Fruit fly (Drosophila melanogaster) whole organism, wandering third instar larva: ENCODE measurements around the gene CG6325.
A peak's percentile ranks its signal among the peaks of the same experiment; 100 is the strongest.

Source experiments
- Abd-B ChIP-seq: fragments of >200 bp; optimal IDR thresholded peaks from 2 replicates; lab custom pipeline; 2017; ENCODE audit warnings: missing biosample characterization, missing genetic modification characterization
- CG32264 ChIP-seq: fragments of 200-800 bp; sonication (Bioruptor generic); optimal IDR thresholded peaks from 2 replicates; lab custom pipeline; 2016; ENCODE audit warnings: missing biosample characterization, missing genetic modification characterization
- CG9705 ChIP-seq: fragments of 200-800 bp; sonication (Bioruptor generic); optimal IDR thresholded peaks from 2 replicates; lab custom pipeline; 2018; ENCODE audit warnings: missing biosample characterization, mild to moderate bottlenecking, missing genetic modification characterization
- CrebA ChIP-seq: fragments of 200-800 bp; sonication (Bioruptor generic); optimal IDR thresholded peaks from 2 replicates; lab custom pipeline; 2016; ENCODE audit warnings: missing biosample characterization, mild to moderate bottlenecking, missing genetic modification characterization, borderline replicate concordance
- Dfd ChIP-seq: fragments of >200 bp; optimal IDR thresholded peaks from 2 replicates; lab custom pipeline; 2017; ENCODE audit warnings: missing biosample characterization, missing genetic modification characterization
- Dif ChIP-seq: fragments of 200-275, 200-300 bp; sonication (Bioruptor generic); optimal IDR thresholded peaks from 2 replicates; lab custom pipeline; 2018; ENCODE audit warnings: missing biosample characterization, missing genetic modification characterization; ENCODE audit not compliant: partially characterized antibody
- GATAd ChIP-seq: sonication (Bioruptor generic); optimal IDR thresholded peaks from 2 replicates; lab custom pipeline; 2016; ENCODE audit warnings: missing biosample characterization, missing genetic modification characterization
- HLH106 ChIP-seq: fragments of 200-800 bp; optimal IDR thresholded peaks from 3 replicates; lab custom pipeline; 2019; ENCODE audit warnings: missing biosample characterization, mild to moderate bottlenecking, missing genetic modification characterization, moderate library complexity
- Hnf4 ChIP-seq: fragments of 200-800 bp; sonication (Bioruptor generic); optimal IDR thresholded peaks from 2 replicates; lab custom pipeline; 2016; ENCODE audit warnings: missing biosample characterization, mild to moderate bottlenecking, missing genetic modification characterization
- Hr78 ChIP-seq: fragments of >200 bp; optimal IDR thresholded peaks from 2 replicates; lab custom pipeline; 2017; ENCODE audit warnings: missing biosample characterization, missing genetic modification characterization
- Hr83 ChIP-seq: fragments of 200-300 bp; sonication (Bioruptor generic); optimal IDR thresholded peaks from 2 replicates; lab custom pipeline; 2016; ENCODE audit warnings: missing biosample characterization, mild to moderate bottlenecking, missing genetic modification characterization, moderate library complexity; ENCODE audit not compliant: poor library complexity, severe bottlenecking
- Jra ChIP-seq: sonication (Bioruptor generic); optimal IDR thresholded peaks from 2 replicates; lab custom pipeline; 2016; ENCODE audit warnings: missing biosample characterization, missing genetic modification characterization
- Mio ChIP-seq: sonication (Bioruptor generic); optimal IDR thresholded peaks from 2 replicates; lab custom pipeline; 2016; ENCODE audit warnings: missing biosample characterization, missing genetic modification characterization
- Myc ChIP-seq: fragments of >200 bp; optimal IDR thresholded peaks from 2 replicates; lab custom pipeline; 2017
- N ChIP-seq: fragments of >200 bp; optimal IDR thresholded peaks from 2 replicates; lab custom pipeline; 2018; ENCODE audit warnings: missing biosample characterization, missing external identifiers, missing genetic modification characterization
- OdsH ChIP-seq: fragments of 200-800 bp; sonication (Bioruptor generic); optimal IDR thresholded peaks from 2 replicates; lab custom pipeline; 2016; ENCODE audit warnings: missing biosample characterization, mild to moderate bottlenecking, missing genetic modification characterization
- Rel ChIP-seq, 2 experiments: fragments of 200-800 bp; sonication (Bioruptor generic) in 1 of 2; optimal IDR thresholded peaks; 2 replicates in 1 of 2; 3 replicates in 1 of 2; lab custom pipeline; 2016 to 2019; ENCODE audit warnings: mild to moderate bottlenecking in 2 of 2, missing biosample characterization in 2 of 2, missing genetic modification characterization in 2 of 2, moderate library complexity in 1 of 2
- Sp1 ChIP-seq: fragments of 200-800 bp; sonication (Bioruptor generic); optimal IDR thresholded peaks from 3 replicates; lab custom pipeline; 2019; ENCODE audit warnings: missing biosample characterization, mild to moderate bottlenecking, missing genetic modification characterization, moderate library complexity
- Vsx2 ChIP-seq: fragments of 200-300, 225-300 bp; sonication (Bioruptor generic); optimal IDR thresholded peaks from 2 replicates; lab custom pipeline; 2018; ENCODE audit warnings: missing biosample characterization, missing genetic modification characterization; ENCODE audit not compliant: partially characterized antibody
- br ChIP-seq: fragments of 200-800 bp; sonication (Bioruptor generic); optimal IDR thresholded peaks from 2 replicates; lab custom pipeline; 2016; ENCODE audit warnings: missing biosample characterization, missing genetic modification characterization
- brk ChIP-seq: fragments of 200-800 bp; sonication (Bioruptor generic); optimal IDR thresholded peaks from 2 replicates; lab custom pipeline; 2016; ENCODE audit warnings: missing biosample characterization, mild to moderate bottlenecking, missing genetic modification characterization
- dl ChIP-seq, 2 experiments: fragments of 175-275, 200-275 bp in 1 of 2; fragments of 200-275 bp in 1 of 2; sonication (Bioruptor generic); optimal IDR thresholded peaks; lab custom pipeline; 2018; ENCODE audit warnings: mild to moderate bottlenecking in 2 of 2, missing biosample characterization in 2 of 2, missing genetic modification characterization in 2 of 2, moderate library complexity in 2 of 2; ENCODE audit not compliant: partially characterized antibody in 2 of 2, insufficient read depth in 1 of 2
- dmrt93B ChIP-seq: fragments of 200-800 bp; sonication (Bioruptor generic); optimal IDR thresholded peaks from 2 replicates; lab custom pipeline; 2018; ENCODE audit warnings: missing biosample characterization, mild to moderate bottlenecking, missing genetic modification characterization
- dsf ChIP-seq: sonication (Bioruptor generic); optimal IDR thresholded peaks from 2 replicates; lab custom pipeline; 2016; ENCODE audit warnings: missing biosample characterization, missing genetic modification characterization, borderline replicate concordance
- ey ChIP-seq: fragments of 200-800 bp; sonication (Bioruptor generic); optimal IDR thresholded peaks from 2 replicates; lab custom pipeline; 2016; ENCODE audit warnings: missing biosample characterization, missing genetic modification characterization
- foxo ChIP-seq, 2 experiments: fragments of 200-800 bp; sonication (Bioruptor generic); optimal IDR thresholded peaks; 2 replicates in 1 of 2; 3 replicates in 1 of 2; lab custom pipeline; 2016 to 2017; ENCODE audit warnings: missing biosample characterization in 2 of 2, missing genetic modification characterization in 2 of 2
- fru ChIP-seq: fragments of 200-800 bp; sonication (Bioruptor generic); optimal IDR thresholded peaks from 3 replicates; lab custom pipeline; 2016; ENCODE audit warnings: missing biosample characterization, mild to moderate bottlenecking, missing genetic modification characterization
- h ChIP-seq: fragments of 200-800 bp; sonication (Bioruptor generic); optimal IDR thresholded peaks from 3 replicates; lab custom pipeline; 2016; ENCODE audit warnings: missing biosample characterization, mild to moderate bottlenecking, missing genetic modification characterization
- jim ChIP-seq: fragments of 175-275, 200-325 bp; sonication (Bioruptor generic); optimal IDR thresholded peaks from 2 replicates; lab custom pipeline; 2016; ENCODE audit warnings: missing biosample characterization, mild to moderate bottlenecking, missing genetic modification characterization
- lola ChIP-seq: fragments of >200 bp; optimal IDR thresholded peaks from 2 replicates; lab custom pipeline; 2017; ENCODE audit warnings: missing biosample characterization, missing genetic modification characterization
- pan ChIP-seq: fragments of >200 bp; optimal IDR thresholded peaks from 2 replicates; lab custom pipeline; 2017
- psq ChIP-seq: fragments of 200-800 bp; sonication (Bioruptor generic); optimal IDR thresholded peaks from 3 replicates; lab custom pipeline; 2017; ENCODE audit warnings: missing biosample characterization, mild to moderate bottlenecking, missing genetic modification characterization, moderate library complexity
- rgr ChIP-seq: fragments of 200-800 bp; sonication (Bioruptor generic); optimal IDR thresholded peaks from 3 replicates; lab custom pipeline; 2016; ENCODE audit warnings: missing biosample characterization, mild to moderate bottlenecking, missing genetic modification characterization
- sage ChIP-seq: fragments of 200-800 bp; sonication (Bioruptor generic); optimal IDR thresholded peaks from 2 replicates; lab custom pipeline; 2016; ENCODE audit warnings: missing biosample characterization, mild to moderate bottlenecking, missing genetic modification characterization
- sv ChIP-seq: fragments of 200-800 bp; sonication (Bioruptor generic); optimal IDR thresholded peaks from 3 replicates; lab custom pipeline; 2016; ENCODE audit warnings: missing biosample characterization, missing genetic modification characterization
- tai ChIP-seq: sonication (Bioruptor generic); optimal IDR thresholded peaks from 2 replicates; lab custom pipeline; 2016; ENCODE audit warnings: missing biosample characterization, missing genetic modification characterization
- usp ChIP-seq: fragments of >200 bp; optimal IDR thresholded peaks from 2 replicates; lab custom pipeline; 2017; ENCODE audit warnings: missing biosample characterization, missing genetic modification characterization
- woc ChIP-seq: sonication (Bioruptor generic); optimal IDR thresholded peaks from 2 replicates; lab custom pipeline; 2016; ENCODE audit warnings: missing biosample characterization, mild to moderate bottlenecking, missing genetic modification characterization

Gene CG6325

dm6 chr3R:10389877-10390468, 17.1 kb downstream of the CG6325 start:
- TF ChIP-seq lola (no peak), Myc (lab: Kevin White, UChicago) (no peak), brk (GFP tag; lab: Kevin White, UChicago) (no peak), Hnf4 (GFP tag; lab: Kevin White, UChicago) (no peak), GATAd (GFP tag; lab: Kevin White, UChicago) (no peak), fru (no peak), Dfd (no peak), tai (GFP tag; lab: Kevin White, UChicago) (no peak)

dm6 chr3R:10389027-10389465, 18.0 kb downstream of the CG6325 start:
- peak; percentile 5 for TF ChIP-seq Vsx2 (GFP tag; lab: Kevin White, UChicago)
- peak; percentile 29 for TF ChIP-seq ey
- peak; percentile 1 for TF ChIP-seq Rel (GFP tag; optimal IDR thresholded peaks at IDR 0.05; lab: Kevin White, UChicago)
- TF ChIP-seq Rel (tag; optimal IDR thresholded peaks at IDR 0.05; lab: Kevin White, UChicago), result no peak
- TF ChIP-seq CG9705, result no peak
- peak; percentile 2 for TF ChIP-seq sage
- TF ChIP-seq woc (GFP tag; lab: Kevin White, UChicago), result peak; percentile 36
- no peak for TF ChIP-seq dmrt93B (GFP tag; lab: Kevin White, UChicago)

dm6 chr3R:10388128-10389026, 18.7 kb downstream of the CG6325 start, which contains the start of gene cwo:
cwo (plus strand) TSS chr3R:10388258.
- TF ChIP-seq lola, result no peak
- no peak for TF ChIP-seq Hr78 (GFP tag; lab: Kevin White, UChicago)
- TF ChIP-seq psq (GFP tag; lab: Kevin White, UChicago), result peak; percentile 20
- TF ChIP-seq Dif (GFP tag; lab: Kevin White, UChicago), result peak; percentile 42
- no peak for TF ChIP-seq N (GFP tag; lab: Kevin White, UChicago)
- TF ChIP-seq tai (GFP tag; lab: Kevin White, UChicago), result peak; percentile 35
- no peak for TF ChIP-seq dl (GFP tag; optimal IDR thresholded peaks at IDR 0.05; lab: Kevin White, UChicago; ENCODE audit: insufficient read depth in 1 of 2, partially characterized antibody in 2 of 2)
- no peak for TF ChIP-seq Mio (GFP tag; lab: Kevin White, UChicago)
- peak; percentile 31 for TF ChIP-seq CrebA (GFP tag; lab: Kevin White, UChicago)
- peak; percentile 73 for TF ChIP-seq Vsx2 (GFP tag; lab: Kevin White, UChicago)
- no peak for TF ChIP-seq Myc (lab: Kevin White, UChicago)
- TF ChIP-seq pan (lab: Kevin White, UChicago), result no peak
- TF ChIP-seq rgr (GFP tag; lab: Kevin White, UChicago), result peak; percentile 73
- TF ChIP-seq dsf (GFP tag; lab: Kevin White, UChicago), result no peak
- TF ChIP-seq sage, result no peak
- TF ChIP-seq fru, result peak; percentile 51
- no peak for TF ChIP-seq usp (GFP tag; lab: Kevin White, UChicago)
- peak; percentile 56 for TF ChIP-seq Hr83 (GFP tag; lab: Kevin White, UChicago)
- no peak for TF ChIP-seq sv (GFP tag; lab: Kevin White, UChicago)
- no peak for TF ChIP-seq Dfd
- TF ChIP-seq OdsH (GFP tag; lab: Kevin White, UChicago), result peak; percentile 59
- no peak for TF ChIP-seq jim (GFP tag; lab: Kevin White, UChicago)
- no peak for TF ChIP-seq GATAd (GFP tag; lab: Kevin White, UChicago)
- no peak for TF ChIP-seq HLH106 (tag; lab: Kevin White, UChicago)
- peak; percentile 25 for TF ChIP-seq brk (GFP tag; lab: Kevin White, UChicago)
- no peak for TF ChIP-seq Jra (GFP tag; lab: Kevin White, UChicago)
- TF ChIP-seq br, result peak; percentile 54
- TF ChIP-seq CG9705, result no peak
- peak in 1 of 2 experiments; percentile 41 for TF ChIP-seq foxo (GFP tag; optimal IDR thresholded peaks at IDR 0.05; lab: Kevin White, UChicago)
- TF ChIP-seq dmrt93B (GFP tag; lab: Kevin White, UChicago), result no peak
- no peak for TF ChIP-seq CG32264 (GFP tag; lab: Kevin White, UChicago)
- TF ChIP-seq ey, result no peak
- TF ChIP-seq Hnf4 (GFP tag; lab: Kevin White, UChicago), result peak; percentile 60
- peak; percentile 64 for TF ChIP-seq h (GFP tag; lab: Kevin White, UChicago)
- TF ChIP-seq Rel (GFP tag; optimal IDR thresholded peaks at IDR 0.05; lab: Kevin White, UChicago), result no peak
- peak; percentile 79 for TF ChIP-seq Rel (tag; optimal IDR thresholded peaks at IDR 0.05; lab: Kevin White, UChicago)
- peak; percentile 35 for TF ChIP-seq Sp1
- no peak for TF ChIP-seq woc (GFP tag; lab: Kevin White, UChicago)
- TF ChIP-seq Abd-B (GFP tag; lab: Kevin White, UChicago), result no peak
